Fruit fly (Drosophila melanogaster): ENCODE data around the gene mus312.

DNA sequence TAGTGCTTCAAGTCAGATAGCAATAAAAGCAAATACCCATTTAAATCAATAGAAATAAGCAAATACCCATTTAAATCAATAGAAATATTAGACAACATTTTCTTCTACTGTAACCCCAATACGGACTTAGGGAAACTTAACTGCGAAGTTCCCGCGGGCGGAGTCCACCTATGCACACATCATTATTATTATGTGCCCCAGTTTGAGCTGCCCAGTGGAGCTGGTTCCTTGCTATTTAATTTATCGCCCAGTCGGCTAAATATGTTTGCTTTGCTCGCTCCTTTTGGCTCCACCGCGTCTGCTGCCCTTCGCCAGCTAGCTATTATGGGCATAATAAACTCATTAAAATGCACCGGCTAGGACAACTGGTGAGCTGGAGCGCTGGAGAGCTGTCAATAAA lies 28.3 kb upstream of the mus312 start:
- TF ChIP-seq CG3163 (GFP tag; optimal IDR thresholded peaks at IDR 0.05) (no peak), tgo (GFP tag; IDR thresholded peaks at IDR 0.05) (no peak), luna (GFP tag; optimal IDR thresholded peaks at IDR 0.05) (no peak), fu2 (GFP tag; optimal IDR thresholded peaks at IDR 0.05) (no peak), ewg (GFP tag; optimal IDR thresholded peaks at IDR 0.05) (no peak), br (optimal IDR thresholded peaks at IDR 0.05) (no peak), gcm (GFP tag; optimal IDR thresholded peaks at IDR 0.05) (no peak), CG9609 (GFP tag; optimal IDR thresholded peaks at IDR 0.05) (no peak), dysf (GFP tag; IDR thresholded peaks at IDR 0.05) (no peak)

All from whole organism, embryonic.